Worm (Caenorhabditis elegans): ENCODE results near the gene her-1.

her-1 gene

ce11 chrV:9731852-9732251, 35.0 kb downstream of the her-1 start:
- TF ChIP-seq ham-2 (GFP tag; optimal IDR thresholded peaks at IDR 0.05) = peak; percentile 28
- no peak for TF ChIP-seq lsy-2 (tag; optimal IDR thresholded peaks at IDR 0.05)
- TF ChIP-seq unc-62 (GFP tag; optimal IDR thresholded peaks at IDR 0.05) = peak; percentile 65

ce11 chrV:9733920-9734454, 37.2 kb downstream of the her-1 start, which contains the start of gene cal-7:
Gene cal-7 (plus strand): TSS chrV:9734103.
- TF ChIP-seq mep-1 (tag; optimal IDR thresholded peaks at IDR 0.05) (no peak), unc-62 (GFP tag; optimal IDR thresholded peaks at IDR 0.05) (no peak), ztf-11 (tag; optimal IDR thresholded peaks at IDR 0.05) (no peak), mab-5 (tag; optimal IDR thresholded peaks at IDR 0.05) (no peak), hlh-1 (tag; optimal IDR thresholded peaks at IDR 0.05) (no peak), nhr-12 (tag; optimal IDR thresholded peaks at IDR 0.05) (no peak), lin-32 (GFP tag; optimal IDR thresholded peaks at IDR 0.05) (no peak), mls-2 (tag; optimal IDR thresholded peaks at IDR 0.05) (no peak), elt-1 (tag; optimal IDR thresholded peaks at IDR 0.05; ENCODE audit: borderline replicate concordance, insufficient read depth) (no peak), nhr-237 (tag; optimal IDR thresholded peaks at IDR 0.05) (no peak), unc-39 (tag; optimal IDR thresholded peaks at IDR 0.05) (no peak), ces-1 (GFP tag; optimal IDR thresholded peaks at IDR 0.05) (no peak), blmp-1 (tag; optimal IDR thresholded peaks at IDR 0.05) (no peak), bed-3 (GFP tag; optimal IDR thresholded peaks at IDR 0.05) (no peak), ceh-39 (tag; optimal IDR thresholded peaks at IDR 0.05) (no peak), nhr-28 (tag; optimal IDR thresholded peaks at IDR 0.05) (no peak), ceh-83 (GFP tag; optimal IDR thresholded peaks at IDR 0.05) (no peak), pha-4 (tag; optimal IDR thresholded peaks at IDR 0.05) (no peak)

DNA sequence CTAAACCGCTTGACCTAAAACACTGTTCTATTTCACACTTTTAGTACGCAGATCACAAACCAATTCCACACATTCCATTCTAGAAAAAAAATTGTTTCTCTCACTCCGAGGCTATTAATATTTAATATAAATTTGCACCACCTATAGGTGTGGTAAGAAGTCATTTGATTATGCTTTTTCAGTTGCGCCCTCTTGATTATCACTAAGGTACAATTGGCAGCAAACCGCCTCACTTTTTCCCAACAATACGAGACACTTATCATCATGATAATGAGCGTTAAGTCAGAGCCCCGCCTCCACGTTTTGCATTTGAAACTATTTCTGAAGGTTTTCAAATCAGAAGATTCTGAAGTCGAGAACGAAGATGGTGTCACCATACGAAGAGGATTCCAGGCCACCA, 40.5 kb downstream of the her-1 start, which contains the start of gene aqp-4:
aqp-4 (plus strand) TSS at position 270 of the 400 bp plus-strand sequence.
- TF ChIP-seq sem-2 (GFP tag; optimal IDR thresholded peaks at IDR 0.05) (no peak), nhr-76 (tag; optimal IDR thresholded peaks at IDR 0.05) (no peak), lin-13 (tag; optimal IDR thresholded peaks at IDR 0.05) (no peak), sptf-1 (tag; optimal IDR thresholded peaks at IDR 0.05) (no peak), pha-4 (tag; optimal IDR thresholded peaks at IDR 0.05) (no peak), flh-1 (GFP tag; optimal IDR thresholded peaks at IDR 0.05) (no peak), ceh-43 (GFP tag; optimal IDR thresholded peaks at IDR 0.05) (no peak)

DNA sequence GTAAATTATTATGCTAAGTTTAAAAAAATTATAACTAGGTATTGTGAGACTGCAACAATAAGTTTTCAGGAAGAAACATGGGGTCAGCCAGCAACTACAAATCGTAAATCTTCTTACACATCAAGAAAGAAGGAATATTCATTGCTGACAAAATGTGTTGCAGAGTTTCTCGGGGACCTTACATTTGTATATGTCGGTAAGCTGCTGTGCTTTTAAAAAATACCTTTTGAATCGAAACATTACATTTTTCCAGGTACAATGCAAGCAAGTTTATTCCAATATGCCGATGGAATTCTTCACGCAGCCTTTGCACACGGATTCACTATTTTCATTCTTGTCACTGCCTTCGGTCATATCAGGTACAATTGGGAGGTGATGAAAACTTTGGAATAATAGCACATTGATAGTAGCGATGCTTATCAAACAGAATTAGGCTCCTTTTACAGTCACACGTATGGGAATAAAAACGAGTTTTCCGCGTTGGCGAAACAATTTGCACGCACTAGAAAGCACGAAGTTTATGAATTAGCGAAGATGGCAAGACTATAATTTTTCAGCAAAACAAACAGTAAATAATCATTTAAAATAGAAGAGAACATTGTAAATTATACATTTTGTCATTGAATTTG, 41.4 kb downstream of the her-1 start:
- TF ChIP-seq nhr-2 (tag; optimal IDR thresholded peaks at IDR 0.05) = no peak
- TF ChIP-seq snpc-4 (tag; optimal IDR thresholded peaks at IDR 0.05) = no peak
- no peak for TF ChIP-seq pha-4 (tag; optimal IDR thresholded peaks at IDR 0.05)
- TF ChIP-seq M03D4.4 (tag; optimal IDR thresholded peaks at IDR 0.05) = no peak
- no peak for TF ChIP-seq ham-2 (GFP tag; optimal IDR thresholded peaks at IDR 0.05)
- no peak for TF ChIP-seq lin-13 (tag; optimal IDR thresholded peaks at IDR 0.05)
- no peak for TF ChIP-seq elt-1 (tag; optimal IDR thresholded peaks at IDR 0.05; ENCODE audit: borderline replicate concordance, insufficient read depth)
- no peak for TF ChIP-seq blmp-1 (tag; optimal IDR thresholded peaks at IDR 0.05)

ce11 chrV:9739402-9739801, 42.6 kb downstream of the her-1 start, which contains the start of gene marc-1:
Gene marc-1 (plus strand): TSS chrV:9739702.
- TF ChIP-seq unc-39 (tag; optimal IDR thresholded peaks at IDR 0.05) (no peak), cnd-1 (tag; optimal IDR thresholded peaks at IDR 0.05) (no peak), zip-8 (tag; optimal IDR thresholded peaks at IDR 0.05) (no peak), pha-4 (tag; optimal IDR thresholded peaks at IDR 0.05) (no peak), lin-13 (tag; optimal IDR thresholded peaks at IDR 0.05) (no peak), ham-2 (GFP tag; optimal IDR thresholded peaks at IDR 0.05) (no peak), lsy-2 (tag; optimal IDR thresholded peaks at IDR 0.05) (no peak), drap-1 (GFP tag; optimal IDR thresholded peaks at IDR 0.05) (no peak), nhr-28 (tag; optimal IDR thresholded peaks at IDR 0.05) (no peak), ceh-39 (tag; optimal IDR thresholded peaks at IDR 0.05) (no peak), sptf-1 (tag; optimal IDR thresholded peaks at IDR 0.05) (no peak), snpc-4 (tag; optimal IDR thresholded peaks at IDR 0.05) (no peak)

All from whole organism, mixed stage, embryonic.